Worm (Caenorhabditis elegans) whole organism, young adult: ENCODE data around the gene nlp-61.

Source experiments
- B0035.1 ChIP-seq: sonication (generic microtip); optimal IDR thresholded peaks from 2 replicates; lab custom pipeline; 2016; ENCODE audit warnings: missing genetic modification characterization, mild to moderate bottlenecking, missing compliant biosample characterization, missing genotype, missing genetic modification reagents
- D2030.7 ChIP-seq: fragments of 200-800 bp; sonication (Bioruptor generic); IDR thresholded peaks from 2 replicates; pipeline ENCODE4 v1.3.6; 2022; ENCODE audit warnings: missing genetic modification reagents, missing genetic modification characterization, missing compliant biosample characterization
- F37B4.10 ChIP-seq: fragments of 200-800 bp; sonication (Bioruptor generic); IDR thresholded peaks from 2 replicates; pipeline ENCODE4 v1.3.6; 2022; ENCODE audit warnings: missing genetic modification characterization, missing compliant biosample characterization
- F55B11.4 ChIP-seq: sonication (generic microtip); optimal IDR thresholded peaks from 2 replicates; lab custom pipeline; 2016; ENCODE audit warnings: missing compliant biosample characterization, missing genetic modification characterization, borderline replicate concordance; ENCODE audit not compliant: insufficient read depth
- K11D2.4 ChIP-seq: fragments of 200-800 bp; sonication (Bioruptor generic); IDR thresholded peaks from 2 replicates; pipeline ENCODE4 v1.3.6; 2022; ENCODE audit warnings: missing genetic modification reagents, missing genetic modification characterization, missing compliant biosample characterization
- K12H6.12 ChIP-seq: fragments of 200-800 bp; sonication (Bioruptor generic); optimal IDR thresholded peaks from 2 replicates; lab custom pipeline; 2018; ENCODE audit warnings: mild to moderate bottlenecking, missing genetic modification characterization, missing compliant biosample characterization
- Y53G8AR.9 ChIP-seq: fragments of 200-800 bp; sonication (Bioruptor generic); conservative IDR thresholded peaks from 2 replicates; pipeline ENCODE4 v1.3.6; 2022; ENCODE audit warnings: missing genetic modification reagents, missing genetic modification characterization, missing compliant biosample characterization
- Y56A3A.18 ChIP-seq: fragments of 200-800 bp; sonication (Bioruptor generic); IDR thresholded peaks from 2 replicates; pipeline ENCODE4 v1.3.6; 2022; ENCODE audit warnings: missing genetic modification reagents, missing genetic modification characterization, missing compliant biosample characterization
- Y67H2A.10 ChIP-seq: fragments of 200-800 bp; sonication (Bioruptor generic); conservative IDR thresholded peaks from 2 replicates; pipeline ENCODE4 v1.3.6; 2022; ENCODE audit warnings: missing genetic modification reagents, missing genetic modification characterization, missing compliant biosample characterization
- Y95B8A.8 ChIP-seq: fragments of 200-800 bp; sonication (Bioruptor generic); IDR thresholded peaks from 2 replicates; pipeline ENCODE4 v1.3.6; 2022; ENCODE audit warnings: missing genetic modification reagents, missing genetic modification characterization, missing compliant biosample characterization
- aptf-2 ChIP-seq: fragments of 200-800 bp; sonication (Bioruptor generic); conservative IDR thresholded peaks from 2 replicates; pipeline ENCODE4 v1.3.6; 2022; ENCODE audit warnings: missing genetic modification reagents, missing genetic modification characterization, missing compliant biosample characterization
- aptf-3 ChIP-seq: fragments of 200-800 bp; sonication (Bioruptor generic); IDR thresholded peaks from 2 replicates; pipeline ENCODE4 v1.3.6; 2022; ENCODE audit warnings: missing genetic modification characterization, missing compliant biosample characterization
- attf-3 ChIP-seq: fragments of 200-800 bp; sonication (Bioruptor generic); conservative IDR thresholded peaks from 2 replicates; pipeline ENCODE4 v1.3.6; 2022; ENCODE audit warnings: missing genetic modification reagents, missing genetic modification characterization, missing compliant biosample characterization
- attf-6 ChIP-seq: fragments of 200-800 bp; sonication (Bioruptor generic); IDR thresholded peaks from 2 replicates; pipeline ENCODE4 v1.3.6; 2022; ENCODE audit warnings: missing genetic modification reagents, missing genetic modification characterization, missing compliant biosample characterization
- ceh-100 ChIP-seq: fragments of 200-800 bp; sonication (Bioruptor generic); IDR thresholded peaks from 2 replicates; pipeline ENCODE4 v1.3.6; 2022; ENCODE audit warnings: missing genetic modification reagents, missing genetic modification characterization, missing compliant biosample characterization
- ceh-40 ChIP-seq: fragments of 200-800 bp; sonication (Bioruptor generic); IDR thresholded peaks from 2 replicates; pipeline ENCODE4 v1.3.6; 2022; ENCODE audit warnings: missing genetic modification characterization, missing compliant biosample characterization
- ceh-79 ChIP-seq: sonication (generic microtip); optimal IDR thresholded peaks from 2 replicates; lab custom pipeline; 2017; ENCODE audit warnings: mild to moderate bottlenecking, missing genetic modification characterization, missing compliant biosample characterization
- ceh-91 ChIP-seq: fragments of 200-800 bp; sonication (Bioruptor generic); IDR thresholded peaks from 2 replicates; pipeline ENCODE4 v1.3.6; 2022; ENCODE audit warnings: missing genetic modification reagents, missing genetic modification characterization, missing compliant biosample characterization
- dox-1 ChIP-seq: fragments of 200-800 bp; sonication (Bioruptor generic); IDR thresholded peaks from 2 replicates; pipeline ENCODE4 v1.3.6; 2022; ENCODE audit warnings: missing genetic modification reagents, missing genetic modification characterization, missing compliant biosample characterization
- egl-18 ChIP-seq: fragments of 200-800 bp; sonication (Bioruptor generic); IDR thresholded peaks from 2 replicates; pipeline ENCODE4 v1.3.6; 2022; ENCODE audit warnings: missing genetic modification reagents, missing genetic modification characterization, missing compliant biosample characterization
- egl-44 ChIP-seq: fragments of 200-800 bp; sonication (Bioruptor generic); IDR thresholded peaks from 2 replicates; pipeline ENCODE4 v1.3.6; 2022; ENCODE audit warnings: missing genetic modification reagents, missing genetic modification characterization, missing compliant biosample characterization
- egrh-3 ChIP-seq: fragments of 200-800 bp; sonication (Bioruptor generic); IDR thresholded peaks from 2 replicates; pipeline ENCODE4 v1.3.6; 2022; ENCODE audit warnings: missing genetic modification reagents, missing genetic modification characterization, missing compliant biosample characterization
- fkh-3 ChIP-seq: sonication (generic microtip); optimal IDR thresholded peaks from 2 replicates; lab custom pipeline; 2016; ENCODE audit warnings: mild to moderate bottlenecking, missing genetic modification characterization, missing compliant biosample characterization
- hlh-26 ChIP-seq: fragments of 200-800 bp; sonication (Bioruptor generic); conservative IDR thresholded peaks from 2 replicates; pipeline ENCODE4 v1.3.6; 2022; ENCODE audit warnings: missing genetic modification reagents, missing genetic modification characterization, missing compliant biosample characterization
- lin-26 ChIP-seq: fragments of 200-800 bp; sonication (Bioruptor generic); IDR thresholded peaks from 2 replicates; pipeline ENCODE4 v1.3.6; 2022; ENCODE audit warnings: missing genetic modification reagents, missing genetic modification characterization, missing compliant biosample characterization
- lin-40 ChIP-seq: sonication (generic microtip); optimal IDR thresholded peaks from 2 replicates; lab custom pipeline; 2016; ENCODE audit warnings: missing genetic modification characterization, mild to moderate bottlenecking, missing compliant biosample characterization, missing genotype, missing genetic modification reagents
- lin-54 ChIP-seq: fragments of 200-800 bp; sonication (Bioruptor generic); optimal IDR thresholded peaks from 2 replicates; lab custom pipeline; 2018; ENCODE audit warnings: mild to moderate bottlenecking, missing genetic modification characterization, missing compliant biosample characterization
- madf-6 ChIP-seq: fragments of 200-800 bp; sonication (Bioruptor generic); IDR thresholded peaks from 2 replicates; pipeline ENCODE4 v1.3.6; 2022; ENCODE audit warnings: missing genetic modification reagents, missing genetic modification characterization, missing compliant biosample characterization
- mes-4 ChIP-seq: sonication (generic microtip); optimal IDR thresholded peaks from 2 replicates; lab custom pipeline; 2016; ENCODE audit warnings: missing genotype, missing genetic modification characterization, missing compliant biosample characterization
- nfya-2 ChIP-seq: fragments of 200-800 bp; sonication (Bioruptor generic); IDR thresholded peaks from 2 replicates; pipeline ENCODE4 v1.3.6; 2022; ENCODE audit warnings: missing genetic modification reagents, missing genetic modification characterization, missing compliant biosample characterization
- nhr-120 ChIP-seq: fragments of 200-800 bp; sonication (Bioruptor generic); IDR thresholded peaks from 2 replicates; pipeline ENCODE4 v1.3.6; 2022; ENCODE audit warnings: missing genetic modification characterization, missing compliant biosample characterization
- nhr-80 ChIP-seq: sonication (generic microtip); optimal IDR thresholded peaks from 2 replicates; lab custom pipeline; 2016; ENCODE audit warnings: missing genetic modification characterization, missing compliant biosample characterization
- snpc-4 ChIP-seq, 5 experiments: fragments of 150-350 bp in 1 of 5; sonication (generic microtip) in 4 of 5; optimal IDR thresholded peaks; 2 replicates each; lab custom pipeline; 2014 to 2018; ENCODE audit warnings: missing genetic modification characterization in 5 of 5, missing biosample characterization in 3 of 5, antibody characterized with exemption in 2 of 5, mild to moderate bottlenecking in 2 of 5, missing compliant biosample characterization in 2 of 5, missing genotype in 2 of 5, moderate library complexity in 2 of 5, missing genetic modification reagents in 1 of 5
- unc-130 ChIP-seq: sonication (generic microtip); optimal IDR thresholded peaks from 2 replicates; lab custom pipeline; 2016; ENCODE audit warnings: missing genetic modification reagents, missing genetic modification characterization, missing compliant biosample characterization
- zfh-2 ChIP-seq: fragments of 200-800 bp; sonication (Bioruptor generic); conservative IDR thresholded peaks from 2 replicates; pipeline ENCODE4 v1.3.6; 2022; ENCODE audit warnings: missing genetic modification reagents, missing genetic modification characterization, missing compliant biosample characterization
- ztf-22 ChIP-seq: fragments of 200-800 bp; sonication (Bioruptor generic); optimal IDR thresholded peaks from 2 replicates; lab custom pipeline; 2018; ENCODE audit warnings: mild to moderate bottlenecking, missing genetic modification characterization, moderate library complexity, missing compliant biosample characterization
- ztf-25 ChIP-seq: fragments of 200-800 bp; sonication (Bioruptor generic); IDR thresholded peaks from 2 replicates; pipeline ENCODE4 v1.3.6; 2022; ENCODE audit warnings: missing genetic modification reagents, missing genetic modification characterization, missing compliant biosample characterization
- ztf-3 ChIP-seq: fragments of 200-800 bp; sonication (Bioruptor generic); optimal IDR thresholded peaks from 2 replicates; lab custom pipeline; 2018; ENCODE audit warnings: mild to moderate bottlenecking, missing genetic modification characterization, missing compliant biosample characterization

nlp-61 gene

DNA sequence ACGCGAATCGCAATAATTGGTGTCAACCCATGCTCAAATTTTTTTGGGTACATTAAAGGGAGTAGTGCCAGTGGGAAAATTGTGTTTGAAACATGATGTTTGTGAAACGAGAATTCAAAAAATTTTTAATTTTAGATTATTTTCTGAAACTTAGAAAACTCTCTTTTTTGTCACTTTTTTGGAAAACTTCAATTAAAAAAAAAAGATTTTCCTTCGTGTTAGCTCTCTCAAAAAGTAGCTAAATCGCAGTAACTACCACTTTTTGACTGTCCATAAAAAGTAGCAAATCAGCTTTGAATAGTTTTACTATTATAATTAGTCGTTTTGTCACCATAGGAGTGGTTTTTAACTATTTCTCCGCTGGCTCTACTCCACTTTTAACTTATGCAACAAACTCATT, 12.9 kb downstream of the nlp-61 start:
- TF ChIP-seq nhr-120: no peak
- no peak for TF ChIP-seq K11D2.4
- TF ChIP-seq fkh-3 (tag; lab: Kevin White, UChicago): no peak
- TF ChIP-seq ceh-100 (GFP tag; lab: Robert Waterston, UW): no peak
- no peak for TF ChIP-seq D2030.7 (GFP tag; lab: Robert Waterston, UW)
- no peak for TF ChIP-seq ztf-3 (GFP tag; lab: Kevin White, UChicago)
- TF ChIP-seq egl-18 (GFP tag; lab: Robert Waterston, UW): no peak
- no peak for TF ChIP-seq hlh-26 (GFP tag; lab: Robert Waterston, UW)
- no peak for TF ChIP-seq attf-6 (GFP tag; lab: Robert Waterston, UW)
- no peak for TF ChIP-seq lin-54
- no peak for TF ChIP-seq Y67H2A.10
- no peak for TF ChIP-seq snpc-4 (GFP tag; optimal IDR thresholded peaks at IDR 0.05; lab: Kevin White, UChicago)
- TF ChIP-seq snpc-4 (tag; optimal IDR thresholded peaks at IDR 0.05; lab: Kevin White, UChicago): no peak
- no peak for TF ChIP-seq ztf-22 (GFP tag; lab: Kevin White, UChicago)

DNA sequence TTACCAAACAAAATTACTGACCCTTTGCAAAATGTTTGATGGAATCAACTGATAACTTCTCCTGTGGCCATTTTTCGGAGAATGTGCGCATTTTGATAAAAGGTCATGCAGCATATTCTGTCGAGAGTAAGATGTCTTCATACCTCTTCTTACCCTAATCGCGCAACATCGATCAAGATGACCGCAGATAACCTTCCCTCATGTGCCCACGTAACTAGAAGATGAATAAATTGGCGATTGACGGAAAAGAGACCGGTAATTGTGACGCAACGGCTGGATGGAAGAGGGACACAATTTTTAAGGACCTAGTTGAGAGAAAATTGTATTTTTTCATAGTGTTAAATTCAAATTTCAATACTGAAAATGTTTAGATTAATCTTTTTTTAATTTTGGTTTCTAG, 13.4 kb downstream of the nlp-61 start:
- TF ChIP-seq ceh-79 (tag; lab: Kevin White, UChicago): no peak
- TF ChIP-seq ztf-22 (GFP tag; lab: Kevin White, UChicago): no peak
- TF ChIP-seq mes-4 (tag; lab: Kevin White, UChicago): no peak
- TF ChIP-seq egl-44: no peak
- no peak for TF ChIP-seq Y56A3A.18 (GFP tag; lab: Robert Waterston, UW)
- no peak for TF ChIP-seq B0035.1
- no peak for TF ChIP-seq nfya-2 (GFP tag; lab: Robert Waterston, UW)
- no peak for TF ChIP-seq lin-40 (tag; lab: Kevin White, UChicago)
- TF ChIP-seq madf-6: no peak
- no peak for TF ChIP-seq F37B4.10 (GFP tag; lab: Robert Waterston, UW)
- no peak for TF ChIP-seq ceh-40
- TF ChIP-seq Y95B8A.8 (GFP tag; lab: Robert Waterston, UW): no peak
- TF ChIP-seq aptf-2 (GFP tag; lab: Robert Waterston, UW): no peak
- no peak for TF ChIP-seq unc-130 (GFP tag; lab: Kevin White, UChicago)
- TF ChIP-seq Y53G8AR.9: no peak
- TF ChIP-seq hlh-26 (GFP tag; lab: Robert Waterston, UW): no peak
- TF ChIP-seq ceh-91 (GFP tag; lab: Robert Waterston, UW): no peak
- TF ChIP-seq, all 124 proteins: peak for 0

DNA sequence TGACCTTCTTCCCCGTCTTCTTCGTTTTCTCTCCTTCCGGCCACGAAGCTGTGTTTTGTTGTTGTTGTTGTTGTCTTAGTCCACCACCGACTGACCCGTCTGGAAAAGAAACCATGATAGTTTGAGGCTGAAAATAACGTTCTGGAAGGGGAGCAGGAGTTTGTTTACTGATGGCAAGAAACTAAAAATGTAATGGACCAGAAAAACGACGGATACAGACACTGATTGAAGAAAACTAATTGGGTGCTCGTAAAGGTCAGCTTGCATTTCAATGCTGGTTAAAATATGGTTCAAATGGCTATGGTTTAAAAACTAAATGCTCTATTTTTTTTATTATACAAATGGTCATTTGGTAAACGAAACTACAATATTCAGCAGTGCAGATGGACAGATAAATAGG, 17.9 kb downstream of the nlp-61 start, which contains the start of gene F26A10.2:
Gene F26A10.2, minus strand, starts transcription at position 101 of the 400 bp plus-strand sequence.
- TF ChIP-seq aptf-3 (GFP tag; lab: Robert Waterston, UW): no peak
- TF ChIP-seq, all 124 proteins: peak for 0

DNA sequence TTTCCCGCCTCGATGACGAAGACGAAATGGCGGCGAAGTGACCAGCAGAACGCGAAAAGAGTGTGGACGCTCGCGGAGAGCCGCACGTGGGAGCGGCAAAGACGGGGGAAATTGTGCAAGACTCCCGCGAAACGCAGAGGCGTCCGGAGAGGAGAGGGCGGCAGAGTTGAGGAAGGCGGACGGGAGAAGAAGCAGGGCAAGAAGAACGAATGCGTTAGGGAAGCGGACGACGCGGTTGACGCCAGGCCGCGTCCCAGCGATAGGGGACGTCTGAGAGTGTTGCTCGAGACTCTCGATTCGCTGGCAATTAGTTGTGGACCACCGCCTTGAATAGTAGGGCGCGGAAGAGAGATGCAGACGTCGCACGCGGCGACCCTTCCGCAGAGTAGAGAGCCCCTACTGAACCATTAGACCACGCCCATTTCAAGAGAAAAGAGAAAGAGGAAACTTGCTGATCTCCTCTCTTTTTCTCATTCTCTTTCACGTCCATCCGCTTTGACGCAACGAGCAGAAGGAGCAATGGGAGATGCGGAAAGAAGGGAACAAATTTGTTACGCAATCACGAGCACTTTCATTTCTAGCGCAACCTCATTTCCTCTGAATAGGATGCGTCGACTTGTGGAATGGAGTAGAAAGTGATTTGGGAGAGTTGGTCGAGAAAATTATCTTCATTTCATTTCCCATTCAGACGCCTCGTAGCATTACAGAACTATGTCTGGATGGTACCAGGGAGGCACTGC, 23.9 kb downstream of the nlp-61 start:
- peak; percentile 34; the same call in 1 of the 2 replicates for TF ChIP-seq lin-26
- peak; percentile 94 for TF ChIP-seq zfh-2 (GFP tag; lab: Robert Waterston, UW)
- no peak for TF ChIP-seq attf-3 (GFP tag; lab: Robert Waterston, UW)
- TF ChIP-seq aptf-3 (GFP tag; lab: Robert Waterston, UW): no peak
- no peak for TF ChIP-seq nhr-80 (tag; lab: Kevin White, UChicago)
- TF ChIP-seq unc-130 (GFP tag; lab: Kevin White, UChicago): no peak
- peak; percentile 43; the same call in 1 of the 2 replicates for TF ChIP-seq dox-1
- TF ChIP-seq K11D2.4: 0 out of 2 replicates have a peak, but pooled peaks have one; percentile 25
- no peak for TF ChIP-seq ztf-25 (GFP tag; lab: Robert Waterston, UW)
- TF ChIP-seq K12H6.12: peak; percentile 11
- no peak for TF ChIP-seq Y53G8AR.9
- peak; percentile 83 for TF ChIP-seq egrh-3 (GFP tag; lab: Robert Waterston, UW)
- TF ChIP-seq F55B11.4 (tag; lab: Kevin White, UChicago): no peak
